Worm (Caenorhabditis elegans) whole organism, L1 larva: ENCODE data around the gene F42A10.6.

Experiments
- C16A3.4 ChIP-seq: fragments of 150-350 bp; optimal IDR thresholded peaks from 2 replicates; lab custom pipeline; 2014; ENCODE audit warnings: missing biosample characterization, missing genetic modification characterization
- aly-2 ChIP-seq: fragments of 150-350 bp; optimal IDR thresholded peaks from 2 replicates; lab custom pipeline; 2014; ENCODE audit warnings: missing biosample characterization, missing genetic modification characterization
- dpl-1 ChIP-seq, 3 experiments: fragments of 150-350 bp in 2 of 3; sonication (generic microtip) in 1 of 3; optimal IDR thresholded peaks; 2 replicates each; lab custom pipeline; 2014 to 2017; ENCODE audit warnings: missing biosample characterization in 3 of 3, missing genetic modification characterization in 3 of 3, missing genetic modification reagents in 3 of 3
- elt-2 ChIP-seq: sonication (generic microtip); optimal IDR thresholded peaks from 2 replicates; lab custom pipeline; 2016; ENCODE audit warnings: missing genetic modification characterization, mild to moderate bottlenecking, inconsistent platforms, missing compliant biosample characterization, missing genetic modification reagents
- fkh-10 ChIP-seq: sonication (generic microtip); optimal IDR thresholded peaks from 2 replicates; lab custom pipeline; 2017; ENCODE audit warnings: missing biosample characterization, missing genetic modification reagents, missing genetic modification characterization
- lin-13 ChIP-seq: fragments of 150-350 bp; optimal IDR thresholded peaks from 2 replicates; lab custom pipeline; 2014; ENCODE audit warnings: missing biosample characterization, missing genetic modification reagents, missing genetic modification characterization
- nhr-237 ChIP-seq: fragments of 150-350 bp; optimal IDR thresholded peaks from 2 replicates; lab custom pipeline; 2014; ENCODE audit warnings: missing biosample characterization, missing genetic modification characterization
- unc-62 ChIP-seq: fragments of 150-350 bp; optimal IDR thresholded peaks from 2 replicates; lab custom pipeline; 2014; ENCODE audit warnings: missing biosample characterization, missing genetic modification reagents, missing genetic modification characterization
- unc-86 ChIP-seq: sonication (generic microtip); optimal IDR thresholded peaks from 2 replicates; lab custom pipeline; 2016; ENCODE audit warnings: missing genetic modification characterization, missing compliant biosample characterization
- xbp-1 ChIP-seq: sonication (generic microtip); optimal IDR thresholded peaks from 2 replicates; lab custom pipeline; 2016; ENCODE audit warnings: missing genetic modification characterization, missing compliant biosample characterization
- ztf-11 ChIP-seq, 2 experiments: sonication (generic microtip); optimal IDR thresholded peaks; 2 replicates each; lab custom pipeline; 2016 to 2017; ENCODE audit warnings: missing genetic modification characterization in 2 of 2, missing biosample characterization in 1 of 2, missing compliant biosample characterization in 1 of 2

ce11 chrIII:6176172-6176571, 489 bp downstream of the F42A10.6 start:
- no peak for TF ChIP-seq nhr-237 (tag; lab: Kevin White, UChicago)
- TF ChIP-seq elt-2 (tag; lab: Kevin White, UChicago), result no peak
- no peak for TF ChIP-seq aly-2 (tag; lab: Kevin White, UChicago)
- TF ChIP-seq unc-86 (tag; lab: Kevin White, UChicago), result no peak
- TF ChIP-seq unc-62 (GFP tag; lab: Kevin White, UChicago), result no peak
- TF ChIP-seq fkh-10 (GFP tag; lab: Kevin White, UChicago), result no peak
- no peak for TF ChIP-seq dpl-1 (GFP tag; optimal IDR thresholded peaks at IDR 0.05; lab: Kevin White, UChicago)
- no peak for TF ChIP-seq lin-13 (GFP tag; lab: Kevin White, UChicago)
- no peak for TF ChIP-seq ztf-11 (tag; optimal IDR thresholded peaks at IDR 0.05; lab: Kevin White, UChicago)
- no peak for TF ChIP-seq xbp-1 (tag; lab: Kevin White, UChicago)
- no peak for TF ChIP-seq C16A3.4 (tag; lab: Kevin White, UChicago)
